Fruit fly (Drosophila melanogaster): Measurements from ENCODE around the gene Zw10.

Zw10 gene

DNA sequence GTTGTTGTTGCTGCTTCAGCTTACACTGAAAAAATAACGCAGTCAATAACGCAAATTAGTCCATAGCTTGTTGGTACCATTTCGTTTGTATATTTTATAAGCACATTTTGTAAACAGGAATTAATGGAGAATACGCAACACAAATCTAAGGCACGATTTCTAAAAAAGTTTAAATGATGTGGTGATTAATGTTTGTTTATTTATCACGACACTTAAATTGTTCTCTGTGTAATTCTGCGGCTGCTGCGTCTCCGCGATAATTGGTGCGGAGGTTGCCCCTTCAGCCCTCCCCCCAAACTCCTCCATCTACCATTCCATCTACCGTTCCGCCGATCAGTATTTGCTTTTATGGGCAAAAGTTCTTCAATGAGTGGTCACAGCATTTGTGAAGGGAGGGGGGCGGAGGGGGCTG, 43.5 kb downstream of the Zw10 start (continued):
- TF ChIP-seq CG18476 (GFP tag; optimal IDR thresholded peaks at IDR 0.05) (peak; percentile 28), CG34224 (GFP tag; IDR thresholded peaks at IDR 0.05; ENCODE audit: partially characterized antibody) (no peak), pfk (GFP tag; optimal IDR thresholded peaks at IDR 0.05) (no peak), psq (GFP tag; optimal IDR thresholded peaks at IDR 0.05) (no peak), ac (GFP tag; optimal IDR thresholded peaks at IDR 0.05) (no peak), ERR (GFP tag; optimal IDR thresholded peaks at IDR 0.05) (no peak), kah (GFP tag; optimal IDR thresholded peaks at IDR 0.05) (peak; percentile 30), Lpt (GFP tag; optimal IDR thresholded peaks at IDR 0.05) (no peak), CG17359 (tag; optimal IDR thresholded peaks at IDR 0.05) (peak; percentile 71), BtbVII (GFP tag; optimal IDR thresholded peaks at IDR 0.05) (peak; percentile 48), sna (GFP tag; IDR thresholded peaks at IDR 0.05; ENCODE audit: partially characterized antibody) (no peak), CG10209 (GFP tag; optimal IDR thresholded peaks at IDR 0.05) (peak; percentile 52), tap (tag; optimal IDR thresholded peaks at IDR 0.05) (peak; percentile 40), CG10321 (GFP tag; IDR thresholded peaks at IDR 0.05) (no peak), lola (GFP tag; optimal IDR thresholded peaks at IDR 0.05) (peak in 1 of 3 experiments; percentile 26), D19B (GFP tag; optimal IDR thresholded peaks at IDR 0.05) (no peak), CG16813 (GFP tag; IDR thresholded peaks at IDR 0.05; ENCODE audit: partially characterized antibody) (no peak), CG16815 (GFP tag; optimal IDR thresholded peaks at IDR 0.05) (peak; percentile 24), fd102C (GFP tag; optimal IDR thresholded peaks at IDR 0.05) (no peak), CG7963 (GFP tag; IDR thresholded peaks at IDR 0.05; ENCODE audit: partially characterized antibody) (no peak), lilli (GFP tag; optimal IDR thresholded peaks at IDR 0.05) (peak; percentile 60), CG11398 (GFP tag; optimal IDR thresholded peaks at IDR 0.05) (peak; percentile 7), CG5180 (GFP tag; optimal IDR thresholded peaks at IDR 0.05) (peak; percentile 57), pita (GFP tag; optimal IDR thresholded peaks at IDR 0.05) (no peak), fd3F (GFP tag; optimal IDR thresholded peaks at IDR 0.05) (peak; percentile 36), CG17328 (GFP tag; IDR thresholded peaks at IDR 0.05) (no peak), B-H2 (GFP tag; optimal IDR thresholded peaks at IDR 0.05) (peak; percentile 37), croc (GFP tag; conservative IDR thresholded peaks at IDR 0.05) (peak; percentile 34; the same call in 1 of the 3 replicates), CG3847 (GFP tag; IDR thresholded peaks at IDR 0.05) (no peak; the same call in 1 of the 2 replicates), abd-A (tag; optimal IDR thresholded peaks at IDR 0.05) (no peak), scrt (GFP tag; optimal IDR thresholded peaks at IDR 0.05) (peak; percentile 34), yki (optimal IDR thresholded peaks at IDR 0.05) (no peak), fd96Cb (tag; optimal IDR thresholded peaks at IDR 0.05) (peak; percentile 62), E2f2 (GFP tag; IDR thresholded peaks at IDR 0.05) (peak; percentile 43; the same call in 1 of the 2 replicates), fru (optimal IDR thresholded peaks at IDR 0.05) (no peak), CG10147 (GFP tag; optimal IDR thresholded peaks at IDR 0.05) (peak; percentile 56), CG11456 (GFP tag; IDR thresholded peaks at IDR 0.05) (0 out of 3 replicates have a peak, but pooled peaks have one; percentile 13), B-H1 (GFP tag; IDR thresholded peaks at IDR 0.05) (peak; percentile 34; the same call in 1 of the 3 replicates), CG4404 (GFP tag; IDR thresholded peaks at IDR 0.05) (no peak; the same call in 1 of the 2 replicates), Med (GFP tag) (peak; percentile 96), fd64A (GFP tag; optimal IDR thresholded peaks at IDR 0.05) (no peak), aop (GFP tag; IDR thresholded peaks at IDR 0.05) (0 out of 2 replicates have a peak, but pooled peaks have one; percentile 44), dpn (GFP tag; optimal IDR thresholded peaks at IDR 0.05) (peak; percentile 59 to 70), CTCF (GFP tag; optimal IDR thresholded peaks at IDR 0.05) (peak; percentile 37), Lhr (GFP tag; optimal IDR thresholded peaks at IDR 0.05) (peak; percentile 5), CG17912 (GFP tag; optimal IDR thresholded peaks at IDR 0.05) (no peak), gsb (GFP tag; IDR thresholded peaks at IDR 0.05) (no peak), Mes4 (GFP tag; optimal IDR thresholded peaks at IDR 0.05) (peak; percentile 54), CG17829 (tag; optimal IDR thresholded peaks at IDR 0.05) (peak; percentile 59), MTF-1 (GFP tag; optimal IDR thresholded peaks at IDR 0.05; ENCODE audit: borderline replicate concordance) (no peak), lmd (GFP tag; IDR thresholded peaks at IDR 0.05) (peak; percentile 50; the same call in 1 of the 2 replicates)
